Worm (Caenorhabditis elegans) whole organism, L2 larva: ENCODE data around the gene clec-265.
A peak's percentile ranks its signal among the peaks of the same experiment; 100 is the strongest.

ENCODE experiments used
- C34F6.9 ChIP-seq: fragments of 150-350 bp; optimal IDR thresholded peaks from 2 replicates; lab custom pipeline; 2014; ENCODE audit warnings: missing biosample characterization, missing genetic modification characterization
- F13H6.1 ChIP-seq: sonication (generic microtip); optimal IDR thresholded peaks from 2 replicates; lab custom pipeline; 2016; ENCODE audit warnings: missing genetic modification characterization, missing compliant biosample characterization
- R02D3.7 ChIP-seq: fragments of 150-350 bp; optimal IDR thresholded peaks from 2 replicates; lab custom pipeline; 2014; ENCODE audit warnings: missing biosample characterization, missing genetic modification characterization
- alr-1 ChIP-seq: fragments of 150-350 bp; optimal IDR thresholded peaks from 2 replicates; lab custom pipeline; 2014; ENCODE audit warnings: missing biosample characterization, missing genetic modification characterization
- aly-2 ChIP-seq: fragments of 150-350 bp; optimal IDR thresholded peaks from 2 replicates; lab custom pipeline; 2014; ENCODE audit warnings: missing biosample characterization, missing genetic modification characterization
- ama-1 ChIP-seq: fragments of 150-350 bp; optimal IDR thresholded peaks from 2 replicates; lab custom pipeline; 2018; ENCODE audit warnings: inconsistent platforms
- blmp-1 ChIP-seq: sonication (generic microtip); optimal IDR thresholded peaks from 2 replicates; lab custom pipeline; 2017; ENCODE audit warnings: missing genetic modification characterization, mild to moderate bottlenecking, missing compliant biosample characterization, antibody characterized with exemption, moderate library complexity; ENCODE audit not compliant: insufficient read depth
- crh-2 ChIP-seq: sonication (generic microtip); optimal IDR thresholded peaks from 2 replicates; lab custom pipeline; 2017; ENCODE audit warnings: missing biosample characterization, missing genetic modification characterization
- dmd-4 ChIP-seq: sonication (generic microtip); optimal IDR thresholded peaks from 2 replicates; lab custom pipeline; 2017; ENCODE audit warnings: missing biosample characterization, missing genetic modification characterization
- egl-27 ChIP-seq: sonication (generic microtip); optimal IDR thresholded peaks from 3 replicates; lab custom pipeline; 2017; ENCODE audit warnings: missing biosample characterization, missing genetic modification reagents, missing genetic modification characterization
- elt-1 ChIP-seq: fragments of 150-350 bp; optimal IDR thresholded peaks from 2 replicates; lab custom pipeline; 2014; ENCODE audit warnings: missing biosample characterization, missing genetic modification characterization
- elt-3 ChIP-seq: sonication (generic microtip); optimal IDR thresholded peaks from 2 replicates; lab custom pipeline; 2017; ENCODE audit warnings: missing biosample characterization, missing genetic modification characterization
- fos-1 ChIP-seq: fragments of 150-350 bp; optimal IDR thresholded peaks from 2 replicates; lab custom pipeline; 2014; ENCODE audit warnings: missing biosample characterization, missing genetic modification characterization
- gmeb-1 ChIP-seq: fragments of 150-350 bp; optimal IDR thresholded peaks from 2 replicates; lab custom pipeline; 2014; ENCODE audit warnings: missing biosample characterization, missing genetic modification characterization
- lin-11 ChIP-seq: fragments of 150-350 bp; sonication (generic microtip); optimal IDR thresholded peaks from 2 replicates; lab custom pipeline; 2014; ENCODE audit warnings: missing biosample characterization, missing genetic modification characterization, inconsistent platforms, mixed read lengths
- lin-13 ChIP-seq: fragments of 150-350 bp; optimal IDR thresholded peaks from 2 replicates; lab custom pipeline; 2014; ENCODE audit warnings: missing biosample characterization, missing genetic modification reagents, missing genetic modification characterization
- lsy-2 ChIP-seq, 2 experiments: fragments of 150-350 bp in 1 of 2; sonication (generic microtip) in 1 of 2; optimal IDR thresholded peaks; 2 replicates each; lab custom pipeline; 2014 to 2017; ENCODE audit warnings: missing biosample characterization in 2 of 2, missing genetic modification characterization in 2 of 2
- mdl-1 ChIP-seq, 2 experiments: fragments of 150-350 bp in 1 of 2; sonication (generic microtip) in 1 of 2; optimal IDR thresholded peaks; 2 replicates each; lab custom pipeline; 2017; ENCODE audit warnings: missing biosample characterization in 2 of 2, missing genetic modification characterization in 2 of 2
- nhr-10 ChIP-seq: sonication (generic microtip); optimal IDR thresholded peaks from 2 replicates; lab custom pipeline; 2017; ENCODE audit warnings: missing biosample characterization, missing genetic modification characterization
- nhr-11 ChIP-seq: fragments of 150-350 bp; optimal IDR thresholded peaks from 2 replicates; lab custom pipeline; 2014; ENCODE audit warnings: missing biosample characterization, missing genetic modification characterization
- nhr-12 ChIP-seq: fragments of 150-350 bp; optimal IDR thresholded peaks from 2 replicates; lab custom pipeline; 2014; ENCODE audit warnings: missing biosample characterization, missing genetic modification characterization
- nhr-237 ChIP-seq: fragments of 150-350 bp; optimal IDR thresholded peaks from 2 replicates; lab custom pipeline; 2014; ENCODE audit warnings: missing biosample characterization, missing genetic modification characterization
- nhr-25 ChIP-seq: fragments of 150-350 bp; sonication (generic microtip); optimal IDR thresholded peaks from 3 replicates; lab custom pipeline; 2014; ENCODE audit warnings: missing biosample characterization, missing genetic modification characterization
- nhr-77 ChIP-seq: fragments of 150-350 bp; optimal IDR thresholded peaks from 2 replicates; lab custom pipeline; 2014; ENCODE audit warnings: missing biosample characterization, missing genetic modification characterization
- sem-4 ChIP-seq: fragments of 150-350 bp; optimal IDR thresholded peaks from 2 replicates; lab custom pipeline; 2014; ENCODE audit warnings: missing biosample characterization, missing genetic modification reagents, missing genetic modification characterization
- sma-3 ChIP-seq: sonication (generic microtip); optimal IDR thresholded peaks from 2 replicates; lab custom pipeline; 2016; ENCODE audit warnings: missing genetic modification reagents, missing genetic modification characterization, missing compliant biosample characterization
- sma-9 ChIP-seq, 2 experiments: fragments of 150-350 bp in 1 of 2; sonication (generic microtip) in 1 of 2; optimal IDR thresholded peaks; 2 replicates each; lab custom pipeline; 2014 to 2016; ENCODE audit warnings: missing genetic modification characterization in 2 of 2, mild to moderate bottlenecking in 1 of 2, missing biosample characterization in 1 of 2, missing compliant biosample characterization in 1 of 2, missing genetic modification reagents in 1 of 2, moderate library complexity in 1 of 2
- snpc-4 ChIP-seq: fragments of 150-350 bp; optimal IDR thresholded peaks from 2 replicates; lab custom pipeline; 2014; ENCODE audit warnings: missing biosample characterization, missing genetic modification characterization
- unc-55 ChIP-seq: fragments of 150-350 bp; sonication (generic microtip); optimal IDR thresholded peaks from 3 replicates; lab custom pipeline; 2014; ENCODE audit warnings: missing biosample characterization, missing genetic modification reagents, missing genetic modification characterization
- ztf-1 ChIP-seq: fragments of 200-800 bp; sonication (Bioruptor generic); conservative IDR thresholded peaks from 2 replicates; pipeline ENCODE4 v1.3.6; 2022; ENCODE audit warnings: missing genetic modification characterization, missing compliant biosample characterization
- ztf-11 ChIP-seq: sonication (generic microtip); optimal IDR thresholded peaks from 2 replicates; lab custom pipeline; 2017; ENCODE audit warnings: missing biosample characterization, missing genetic modification characterization

clec-265 gene

DNA sequence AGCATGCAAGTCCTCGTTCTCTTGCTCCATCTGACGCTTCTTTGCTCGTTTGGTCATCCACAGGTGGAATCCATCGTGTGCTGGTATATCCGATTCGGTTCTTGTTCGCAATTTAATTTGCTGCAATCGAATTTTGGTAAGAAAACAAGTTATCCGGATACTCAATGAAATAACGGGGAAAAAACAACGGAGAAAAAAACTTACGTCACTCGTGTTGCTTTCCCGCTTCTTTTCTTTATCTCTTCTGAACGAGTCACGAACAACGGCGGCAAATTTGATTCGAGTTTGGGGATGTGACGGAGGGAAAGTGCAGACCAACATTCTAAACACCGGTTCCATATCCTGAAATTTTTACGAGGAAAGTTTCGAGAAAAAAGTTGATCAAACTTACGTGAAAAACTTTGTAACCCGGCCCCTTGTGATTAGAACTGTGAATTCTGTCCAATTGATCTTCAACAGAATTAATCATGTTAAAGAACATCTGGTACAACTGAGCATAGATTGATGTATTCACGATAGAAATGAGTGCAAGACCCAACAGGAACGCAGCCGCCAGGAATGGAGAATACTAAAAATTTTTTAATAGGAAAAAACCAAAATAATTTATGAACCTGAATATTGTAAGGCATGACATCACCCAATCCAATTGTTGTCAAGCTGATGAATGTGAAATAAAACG is 19.9 kb downstream of the clec-265 start:
- TF ChIP-seq lin-13 (no peak), fos-1 (tag; lab: Kevin White, UChicago) (no peak), lsy-2 (tag; optimal IDR thresholded peaks at IDR 0.05; lab: Kevin White, UChicago) (no peak), crh-2 (tag; lab: Kevin White, UChicago) (no peak), alr-1 (no peak), mdl-1 (tag; optimal IDR thresholded peaks at IDR 0.05; lab: Kevin White, UChicago) (no peak), nhr-11 (no peak), sma-3 (no peak), C34F6.9 (tag; lab: Kevin White, UChicago) (no peak), dmd-4 (tag; lab: Kevin White, UChicago) (no peak), elt-3 (tag; lab: Kevin White, UChicago) (no peak), sem-4 (tag; lab: Kevin White, UChicago) (no peak), nhr-77 (tag; lab: Kevin White, UChicago) (no peak), ztf-11 (tag; lab: Kevin White, UChicago) (no peak), elt-1 (no peak), F13H6.1 (no peak), nhr-12 (tag; lab: Kevin White, UChicago) (no peak), R02D3.7 (tag; lab: Kevin White, UChicago) (no peak), ztf-1 (GFP tag; lab: Robert Waterston, UW) (no peak), lin-11 (tag; lab: Kevin White, UChicago) (no peak)

DNA sequence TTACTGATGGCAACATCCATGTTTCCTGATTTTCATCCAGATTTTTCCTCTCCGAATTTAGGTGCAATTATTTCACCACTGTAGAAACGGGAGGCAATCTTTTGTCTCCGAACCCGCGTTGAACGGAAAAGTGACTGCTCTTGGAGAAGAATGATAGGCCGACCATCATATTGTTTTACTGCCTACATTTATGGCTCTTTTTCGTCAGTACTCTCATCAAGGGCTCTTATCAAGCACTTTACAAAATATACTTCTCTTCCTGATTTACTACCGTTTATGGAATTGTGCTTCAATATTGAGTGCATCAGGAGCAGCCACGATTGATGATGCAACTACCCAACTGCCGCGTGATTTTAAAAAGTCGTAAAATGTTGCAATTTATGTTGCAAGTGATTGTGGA is 22.8 kb downstream of the clec-265 start:
- TF ChIP-seq unc-55 (GFP tag; lab: Kevin White, UChicago) (no peak), sma-9 (GFP tag; optimal IDR thresholded peaks at IDR 0.05; lab: Kevin White, UChicago) (peak; percentile 27), sma-9 (tag; optimal IDR thresholded peaks at IDR 0.05; lab: Kevin White, UChicago) (no peak)

DNA sequence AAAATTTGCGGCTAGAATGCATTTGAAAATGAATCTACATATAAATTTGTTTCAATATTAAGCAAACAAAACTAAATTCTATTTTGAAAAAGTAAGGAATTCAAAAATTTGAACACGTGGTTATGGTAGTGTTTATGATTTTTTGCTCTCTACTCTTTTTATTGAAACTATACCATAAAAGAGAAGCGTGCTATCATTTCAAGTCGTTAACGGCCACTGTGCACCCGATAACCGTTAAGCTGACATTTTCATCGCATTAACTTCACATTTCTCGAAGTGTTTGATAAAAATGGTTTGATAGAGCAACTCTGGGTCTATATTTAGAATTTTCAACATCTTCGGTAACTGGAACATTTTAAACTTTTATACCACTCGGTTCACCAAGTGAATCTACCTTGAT is 23.2 kb downstream of the clec-265 start, which contains the start of gene twk-26:
Gene twk-26, minus strand, starts transcription at position 23 of the 400 bp plus-strand sequence.
- TF ChIP-seq fos-1 (tag; lab: Kevin White, UChicago): peak; percentile 37
- no peak for TF ChIP-seq nhr-237 (tag; lab: Kevin White, UChicago)
- no peak for TF ChIP-seq lin-11 (tag; lab: Kevin White, UChicago)
- peak; percentile 43 for TF ChIP-seq sma-9 (GFP tag; optimal IDR thresholded peaks at IDR 0.05; lab: Kevin White, UChicago)
- no peak for TF ChIP-seq sma-9 (tag; optimal IDR thresholded peaks at IDR 0.05; lab: Kevin White, UChicago)
- TF ChIP-seq, all 48 proteins: peak for 2

DNA sequence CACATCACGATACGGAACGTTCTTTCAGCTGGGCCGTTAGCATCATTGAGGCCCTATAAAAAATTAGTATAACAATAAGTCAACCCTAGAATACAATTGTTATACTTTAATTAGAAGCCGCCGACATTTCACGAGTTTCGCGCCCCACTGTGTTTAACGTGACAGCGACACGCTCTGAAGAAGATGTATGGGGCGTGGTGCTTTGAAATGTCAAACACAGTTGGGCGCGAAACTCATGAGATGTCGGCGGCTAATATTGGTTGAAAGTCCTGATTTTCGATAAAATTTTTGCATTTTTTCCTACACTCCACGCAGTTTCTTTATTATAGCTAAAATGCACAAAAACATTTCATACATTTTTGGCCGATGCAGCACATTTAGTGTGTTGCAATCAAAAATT is 24.5 kb downstream of the clec-265 start:
- TF ChIP-seq snpc-4 (tag; lab: Kevin White, UChicago) (peak; percentile 32), nhr-237 (tag; lab: Kevin White, UChicago) (no peak)

DNA sequence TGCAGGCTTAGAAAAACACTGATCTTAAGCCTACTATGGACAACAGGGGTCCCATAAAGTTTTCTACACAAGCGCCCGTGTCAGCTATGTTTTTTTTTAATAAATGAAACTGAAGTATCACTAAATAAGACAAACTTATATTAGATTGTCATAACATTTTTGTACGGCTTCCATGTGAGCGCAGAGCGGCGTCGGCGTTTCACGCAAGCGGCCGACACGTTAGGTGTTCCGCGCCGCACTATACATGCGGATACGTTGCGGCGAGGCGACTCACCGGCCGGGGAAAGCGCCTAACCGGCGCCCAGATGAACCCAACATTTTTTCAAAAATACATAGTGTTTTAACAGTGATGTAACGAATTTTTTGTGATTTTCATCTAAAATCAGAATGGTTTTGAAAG is 26.1 kb downstream of the clec-265 start:
- TF ChIP-seq lin-13 (no peak), gmeb-1 (no peak), nhr-25 (no peak), sma-3 (no peak)
- TF ChIP-seq, all 48 proteins: peak for 0

DNA sequence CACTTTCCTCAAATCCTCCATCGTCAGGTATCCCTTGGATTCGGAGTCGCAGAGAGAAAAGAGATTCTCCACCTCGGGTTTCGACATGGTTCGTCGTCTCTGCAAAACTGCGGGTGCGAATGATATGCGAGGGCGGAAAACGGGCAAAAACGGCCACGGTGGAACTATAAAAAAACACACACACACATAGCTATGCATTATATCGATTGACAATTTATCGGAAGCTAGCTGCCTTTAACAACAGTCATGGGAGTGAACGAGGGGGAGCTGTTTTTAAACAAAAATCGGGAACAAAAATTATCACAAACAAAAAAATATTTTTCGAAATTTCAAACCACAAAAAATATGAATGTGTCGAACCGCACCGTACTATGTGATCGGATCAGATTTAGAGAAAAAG is 27.7 kb downstream of the clec-265 start, which contains the start of gene rsef-1:
Gene rsef-1, minus strand, starts transcription at position 101 of the 400 bp plus-strand sequence.
- TF ChIP-seq nhr-10 (no peak), crh-2 (tag; lab: Kevin White, UChicago) (no peak), egl-27 (tag; lab: Kevin White, UChicago) (no peak), lin-11 (tag; lab: Kevin White, UChicago) (no peak), nhr-12 (tag; lab: Kevin White, UChicago) (no peak), ama-1 (lab: Kevin White, UChicago) (no peak), nhr-25 (no peak)
- TF ChIP-seq, all 48 proteins: peak for 0

DNA sequence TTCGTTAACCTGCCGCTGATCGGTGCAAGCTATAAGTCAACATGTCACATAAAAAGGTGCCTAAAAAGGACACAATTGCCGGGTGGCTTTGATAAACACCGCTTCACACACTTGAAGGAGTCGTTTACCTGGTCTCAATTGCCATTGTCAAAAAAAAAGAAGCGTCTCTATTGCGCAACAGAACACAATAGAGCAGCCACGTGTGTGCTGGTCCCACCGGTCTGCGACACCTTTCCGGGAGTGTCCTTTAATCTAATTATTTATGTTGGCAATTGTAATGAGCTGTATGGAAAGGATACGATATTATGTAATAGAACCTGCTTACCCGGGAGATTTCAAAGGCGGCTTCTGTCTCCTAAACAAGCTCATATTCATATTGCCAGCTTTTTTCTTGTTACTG is 30.1 kb downstream of the clec-265 start:
- TF ChIP-seq R02D3.7 (tag; lab: Kevin White, UChicago) (no peak), sma-9 (GFP tag; optimal IDR thresholded peaks at IDR 0.05; lab: Kevin White, UChicago) (no peak), sma-9 (tag; optimal IDR thresholded peaks at IDR 0.05; lab: Kevin White, UChicago) (no peak), lin-11 (tag; lab: Kevin White, UChicago) (no peak), blmp-1 (no peak), unc-55 (GFP tag; lab: Kevin White, UChicago) (no peak), aly-2 (no peak)
